Worm (Caenorhabditis elegans) whole organism, early embryonic: ENCODE data around the gene Y73F4A.3.

Source experiments
- aly-1 ChIP-seq: sonication (generic microtip); optimal IDR thresholded peaks from 2 replicates; lab custom pipeline; 2016; ENCODE audit warnings: missing genetic modification characterization, missing compliant biosample characterization
- ama-1 ChIP-seq: fragments of 150-350 bp; optimal IDR thresholded peaks from 2 replicates; lab custom pipeline; 2014
- ceh-36 ChIP-seq: sonication (generic microtip); optimal IDR thresholded peaks from 2 replicates; lab custom pipeline; 2016; ENCODE audit warnings: missing genetic modification characterization, inconsistent platforms, missing compliant biosample characterization
- ets-7 ChIP-seq: sonication (generic microtip); optimal IDR thresholded peaks from 2 replicates; lab custom pipeline; 2016; ENCODE audit warnings: missing genotype, missing genetic modification characterization, missing compliant biosample characterization
- flt-1 ChIP-seq: fragments of 200-800 bp; sonication (Bioruptor generic); IDR thresholded peaks from 2 replicates; pipeline ENCODE4 v1.3.6; 2022; ENCODE audit warnings: missing genetic modification characterization, missing compliant biosample characterization
- hmg-4 ChIP-seq: fragments of 200-800 bp; sonication (Bioruptor generic); optimal IDR thresholded peaks from 2 replicates; lab custom pipeline; 2018; ENCODE audit warnings: mild to moderate bottlenecking, missing genetic modification characterization, missing compliant biosample characterization
- hnd-1 ChIP-seq: sonication (generic microtip); optimal IDR thresholded peaks from 2 replicates; lab custom pipeline; 2016; ENCODE audit warnings: missing genetic modification characterization, missing compliant biosample characterization
- pes-1 ChIP-seq: fragments of 200-800 bp; sonication (Bioruptor generic); IDR thresholded peaks from 2 replicates; pipeline ENCODE4 v1.3.6; 2022; ENCODE audit warnings: missing genetic modification reagents, missing genetic modification characterization, missing compliant biosample characterization
- scrt-1 ChIP-seq: fragments of 200-800 bp; sonication (Bioruptor generic); IDR thresholded peaks from 2 replicates; pipeline ENCODE4 v1.3.6; 2022; ENCODE audit warnings: missing genetic modification characterization, missing compliant biosample characterization
- sea-1 ChIP-seq: fragments of 200-800 bp; sonication (Bioruptor generic); conservative IDR thresholded peaks from 2 replicates; pipeline ENCODE4 v1.3.6; 2022; ENCODE audit warnings: missing genetic modification characterization, missing compliant biosample characterization
- tbx-37 ChIP-seq: fragments of 200-800 bp; sonication (Bioruptor generic); conservative IDR thresholded peaks from 2 replicates; pipeline ENCODE4 v1.3.6; 2022; ENCODE audit warnings: missing genetic modification reagents, missing genetic modification characterization, missing compliant biosample characterization

- TF ChIP-seq hnd-1 = no peak
- TF ChIP-seq flt-1 (GFP tag; lab: Robert Waterston, UW) = no peak
- no peak for TF ChIP-seq aly-1 (tag; lab: Kevin White, UChicago)
- TF ChIP-seq scrt-1 (GFP tag; lab: Robert Waterston, UW) = no peak
- no peak for TF ChIP-seq ama-1 (lab: Kevin White, UChicago)
- TF ChIP-seq pes-1 = no peak
- TF ChIP-seq ceh-36 (tag; lab: Kevin White, UChicago) = no peak
- no peak for TF ChIP-seq sea-1 (GFP tag; lab: Robert Waterston, UW)
- TF ChIP-seq hmg-4 = no peak
- TF ChIP-seq ets-7 (tag; lab: Kevin White, UChicago) = no peak
- TF ChIP-seq tbx-37 = no peak
These were observed 6.0 kb downstream of the Y73F4A.3 start, which contains the start of gene C53D6.10 for ce11 chrIV:9034340-9034739.
